Worm (Caenorhabditis elegans): ENCODE data around the gene C49C8.3.

DNA sequence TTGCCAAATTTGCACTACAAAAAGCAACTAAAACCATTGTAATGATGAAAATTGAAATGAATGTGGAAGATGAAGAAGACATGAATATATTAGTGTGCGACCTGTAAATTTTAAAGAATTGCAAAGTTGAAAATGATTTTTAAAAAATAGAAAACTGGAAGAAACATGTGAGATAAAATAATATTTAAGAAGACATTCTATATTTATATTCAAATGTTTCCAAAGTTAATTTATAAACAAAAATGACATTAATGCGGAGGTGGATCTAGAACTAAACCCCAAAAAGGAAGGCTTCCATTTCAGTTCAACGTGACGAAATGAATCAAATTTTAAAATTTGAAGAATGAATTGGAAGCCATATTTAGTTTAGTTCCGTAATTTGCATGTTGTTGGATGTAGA lies 34.7 kb downstream of the C49C8.3 start, which contains the start of gene nlp-60:
- TF ChIP-seq ces-1 (GFP tag; optimal IDR thresholded peaks at IDR 0.05) (no peak), ceh-90 (tag; optimal IDR thresholded peaks at IDR 0.05) (no peak), ama-1 (optimal IDR thresholded peaks at IDR 0.05) (no peak), nhr-77 (tag; optimal IDR thresholded peaks at IDR 0.05) (no peak), mab-9 (GFP tag; IDR thresholded peaks at IDR 0.05) (no peak), pqm-1 (tag; optimal IDR thresholded peaks at IDR 0.05) (no peak), blmp-1 (tag; optimal IDR thresholded peaks at IDR 0.05) (no peak), lin-15B (tag; optimal IDR thresholded peaks at IDR 0.05) (no peak), unc-30 (tag; optimal IDR thresholded peaks at IDR 0.05) (no peak), fos-1 (tag; optimal IDR thresholded peaks at IDR 0.05) (no peak), unc-86 (tag; optimal IDR thresholded peaks at IDR 0.05) (no peak), C16A3.4 (tag; optimal IDR thresholded peaks at IDR 0.05) (no peak), ceh-82 (tag; optimal IDR thresholded peaks at IDR 0.05) (no peak)
